Worm (Caenorhabditis elegans): Measurements from ENCODE around the gene F32D1.7.

ce11 chrV:4410643-4411042, 34.7 kb upstream of the F32D1.7 start, which contains the start of gene Y47D7A.3:
- no peak for TF ChIP-seq tbx-37 (GFP tag; conservative IDR thresholded peaks at IDR 0.05)
- no peak for TF ChIP-seq F13C5.2 (tag; optimal IDR thresholded peaks at IDR 0.05)
- no peak for TF ChIP-seq scrt-1 (GFP tag; IDR thresholded peaks at IDR 0.05)
- TF ChIP-seq ama-1 (optimal IDR thresholded peaks at IDR 0.05) = no peak
- TF ChIP-seq hmg-4 (GFP tag; optimal IDR thresholded peaks at IDR 0.05) = no peak
- TF ChIP-seq sea-1 (GFP tag; conservative IDR thresholded peaks at IDR 0.05) = no peak
- no peak for TF ChIP-seq pes-1 (GFP tag; IDR thresholded peaks at IDR 0.05)
- no peak for TF ChIP-seq flt-1 (GFP tag; IDR thresholded peaks at IDR 0.05)
- no peak for TF ChIP-seq tra-4 (tag; optimal IDR thresholded peaks at IDR 0.05)
